Fruit fly (Drosophila melanogaster) whole organism, prepupa: ENCODE measurements around the gene Trmt61.

Experiments used
- Blimp-1 ChIP-seq: fragments of 200-800 bp; sonication (Bioruptor generic); optimal IDR thresholded peaks from 3 replicates; lab custom pipeline; 2017; ENCODE audit warnings: missing biosample characterization, missing genetic modification characterization, mild to moderate bottlenecking, moderate library complexity, missing genetic modification reagents
- CG10631 ChIP-seq: fragments of 200-800 bp; sonication (Bioruptor generic); optimal IDR thresholded peaks from 2 replicates; lab custom pipeline; 2016; ENCODE audit warnings: missing biosample characterization, missing genetic modification characterization
- CG10669 ChIP-seq: fragments of 200-800 bp; sonication (Bioruptor generic); optimal IDR thresholded peaks from 3 replicates; lab custom pipeline; 2018; ENCODE audit warnings: missing biosample characterization, mild to moderate bottlenecking, missing genetic modification characterization, moderate library complexity
- CG11294 ChIP-seq: fragments of 200-800 bp; sonication (Bioruptor generic); IDR thresholded peaks from 2 replicates; pipeline ENCODE4 v1.3.6; 2022; ENCODE audit warnings: missing biosample characterization, missing genetic modification characterization
- CG11762 ChIP-seq: fragments of 200-800 bp; sonication (Bioruptor generic); optimal IDR thresholded peaks from 3 replicates; lab custom pipeline; 2016; ENCODE audit warnings: missing biosample characterization, missing genetic modification characterization; ENCODE audit not compliant: insufficient read depth
- CG11902 ChIP-seq: fragments of 200-800 bp; sonication (Bioruptor generic); optimal IDR thresholded peaks from 3 replicates; lab custom pipeline; 2016; ENCODE audit warnings: missing biosample characterization, missing genetic modification characterization
- CG15336 ChIP-seq: fragments of 200-800 bp; sonication (Bioruptor generic); IDR thresholded peaks from 2 replicates; pipeline ENCODE4 v1.3.6; 2022; ENCODE audit warnings: missing biosample characterization, missing genetic modification characterization
- CG1621 ChIP-seq: fragments of 200-800 bp; sonication (Bioruptor generic); optimal IDR thresholded peaks from 3 replicates; lab custom pipeline; 2018; ENCODE audit warnings: missing biosample characterization, mild to moderate bottlenecking, missing genetic modification characterization
- CG16779 ChIP-seq: fragments of 200-800 bp; sonication (Bioruptor generic); optimal IDR thresholded peaks from 3 replicates; lab custom pipeline; 2017; ENCODE audit warnings: missing biosample characterization, mild to moderate bottlenecking, missing genetic modification characterization
- CG3032 ChIP-seq: fragments of 200-800 bp; optimal IDR thresholded peaks from 2 replicates; lab custom pipeline; 2019; ENCODE audit warnings: missing biosample characterization, mild to moderate bottlenecking, missing genetic modification characterization, moderate library complexity
- CG31627 ChIP-seq: fragments of 200-800 bp; sonication (Bioruptor generic); optimal IDR thresholded peaks from 3 replicates; lab custom pipeline; 2016; ENCODE audit warnings: missing biosample characterization, missing genetic modification characterization
- CG32006 ChIP-seq: fragments of 200-800 bp; sonication (Bioruptor generic); optimal IDR thresholded peaks from 3 replicates; lab custom pipeline; 2017; ENCODE audit warnings: missing biosample characterization, mild to moderate bottlenecking, missing genetic modification characterization
- CG34406 ChIP-seq: fragments of 200-800 bp; sonication (Bioruptor generic); optimal IDR thresholded peaks from 3 replicates; lab custom pipeline; 2016; ENCODE audit warnings: missing biosample characterization, missing genetic modification characterization
- CG3919 ChIP-seq: fragments of 200-800 bp; sonication (Bioruptor generic); optimal IDR thresholded peaks from 3 replicates; lab custom pipeline; 2016; ENCODE audit warnings: missing biosample characterization, missing genetic modification characterization
- CG4318 ChIP-seq: fragments of 200-800 bp; sonication (Bioruptor generic); optimal IDR thresholded peaks from 3 replicates; lab custom pipeline; 2017; ENCODE audit warnings: missing biosample characterization, mild to moderate bottlenecking, missing genetic modification characterization
- CG6808 ChIP-seq: fragments of 200-800 bp; sonication (Bioruptor generic); optimal IDR thresholded peaks from 3 replicates; lab custom pipeline; 2017; ENCODE audit warnings: missing biosample characterization, missing genetic modification characterization, mild to moderate bottlenecking, moderate library complexity, missing genetic modification reagents
- CG6854 ChIP-seq: fragments of 200-800 bp; sonication (Bioruptor generic); optimal IDR thresholded peaks from 2 replicates; lab custom pipeline; 2017; ENCODE audit warnings: missing biosample characterization, mild to moderate bottlenecking, missing genetic modification characterization
- CG7368 ChIP-seq: fragments of 200-800 bp; sonication (Bioruptor generic); optimal IDR thresholded peaks from 3 replicates; lab custom pipeline; 2016; ENCODE audit warnings: missing biosample characterization, missing genetic modification characterization
- CG8119 ChIP-seq: fragments of 200-800 bp; sonication (Bioruptor generic); IDR thresholded peaks from 3 replicates; pipeline ENCODE4 v1.3.6; 2022; ENCODE audit warnings: missing biosample characterization, missing genetic modification characterization
- CG8319 ChIP-seq: fragments of 200-800 bp; sonication (Bioruptor generic); optimal IDR thresholded peaks from 3 replicates; lab custom pipeline; 2016; ENCODE audit warnings: missing biosample characterization, missing genetic modification characterization
- Eip78C ChIP-seq: fragments of 200-800 bp; sonication (Bioruptor generic); peaks from one replicate; lab custom pipeline; 2016; ENCODE audit warnings: missing biosample characterization, missing genetic modification characterization
- Eip93F ChIP-seq: fragments of 200-800 bp; sonication (Bioruptor generic); optimal IDR thresholded peaks from 2 replicates; lab custom pipeline; 2016; ENCODE audit warnings: missing biosample characterization, mild to moderate bottlenecking, missing genetic modification characterization
- Ets21C ChIP-seq: fragments of 200-800 bp; sonication (Bioruptor generic); optimal IDR thresholded peaks from 3 replicates; lab custom pipeline; 2016; ENCODE audit warnings: missing biosample characterization, missing genetic modification characterization
- Ets96B ChIP-seq: fragments of 200-800 bp; optimal IDR thresholded peaks from 2 replicates; lab custom pipeline; 2019; ENCODE audit warnings: missing biosample characterization, mild to moderate bottlenecking, missing genetic modification characterization, moderate library complexity
- Gug ChIP-seq: fragments of 200-800 bp; sonication (Bioruptor generic); IDR thresholded peaks from 2 replicates; pipeline ENCODE4 v1.3.6; 2022; ENCODE audit warnings: missing biosample characterization, missing genetic modification characterization
- Hr38 ChIP-seq: sonication (Bioruptor generic); optimal IDR thresholded peaks from 2 replicates; lab custom pipeline; 2016; ENCODE audit warnings: missing biosample characterization, missing genetic modification characterization
- Hr39 ChIP-seq: fragments of 200-800 bp; sonication (Bioruptor generic); optimal IDR thresholded peaks from 2 replicates; lab custom pipeline; 2016; ENCODE audit warnings: missing biosample characterization, missing genetic modification characterization
- Lpt ChIP-seq: fragments of 200-800 bp; sonication (Bioruptor generic); optimal IDR thresholded peaks from 3 replicates; lab custom pipeline; 2016; ENCODE audit warnings: missing biosample characterization, missing genetic modification characterization
- Met ChIP-seq: fragments of 200-800 bp; sonication (Bioruptor generic); optimal IDR thresholded peaks from 3 replicates; lab custom pipeline; 2016; ENCODE audit warnings: missing biosample characterization, missing genetic modification characterization
- Smox ChIP-seq: fragments of 200-800 bp; sonication (Bioruptor generic); optimal IDR thresholded peaks from 3 replicates; lab custom pipeline; 2016; ENCODE audit warnings: missing biosample characterization, missing genetic modification characterization
- Sox102F ChIP-seq: fragments of 200-800 bp; sonication (Bioruptor generic); optimal IDR thresholded peaks from 2 replicates; lab custom pipeline; 2016; ENCODE audit warnings: missing biosample characterization, mild to moderate bottlenecking, missing genetic modification characterization
- Sox15 ChIP-seq: fragments of 200-800 bp; sonication (Bioruptor generic); optimal IDR thresholded peaks from 3 replicates; lab custom pipeline; 2016; ENCODE audit warnings: missing biosample characterization, missing genetic modification characterization
- achi ChIP-seq: fragments of 200-800 bp; sonication (Bioruptor generic); optimal IDR thresholded peaks from 3 replicates; lab custom pipeline; 2016; ENCODE audit warnings: missing biosample characterization, missing genetic modification characterization
- acj6 ChIP-seq: fragments of 200-800 bp; sonication (Bioruptor generic); optimal IDR thresholded peaks from 3 replicates; lab custom pipeline; 2016; ENCODE audit warnings: missing biosample characterization, missing genetic modification characterization
- dac ChIP-seq: fragments of 200-800 bp; sonication (Bioruptor generic); optimal IDR thresholded peaks from 2 replicates; lab custom pipeline; 2017; ENCODE audit warnings: missing biosample characterization, mild to moderate bottlenecking, missing genetic modification characterization
- dsx ChIP-seq: fragments of 200-800 bp; optimal IDR thresholded peaks from 3 replicates; lab custom pipeline; 2019; ENCODE audit warnings: missing biosample characterization, mild to moderate bottlenecking, missing genetic modification characterization, moderate library complexity; ENCODE audit not compliant: poor library complexity, severe bottlenecking
- esn ChIP-seq: fragments of 200-800 bp; sonication (Bioruptor generic); optimal IDR thresholded peaks from 2 replicates; lab custom pipeline; 2016; ENCODE audit warnings: missing biosample characterization, mild to moderate bottlenecking, missing genetic modification characterization, moderate library complexity
- fd59A ChIP-seq: fragments of 200-800 bp; sonication (Bioruptor generic); optimal IDR thresholded peaks from 2 replicates; lab custom pipeline; 2017; ENCODE audit warnings: missing biosample characterization, mild to moderate bottlenecking, missing genetic modification characterization, missing genetic modification reagents
- fd85E ChIP-seq: fragments of 200-800 bp; sonication (Bioruptor generic); optimal IDR thresholded peaks from 3 replicates; lab custom pipeline; 2016; ENCODE audit warnings: missing biosample characterization, missing genetic modification characterization
- lz ChIP-seq: fragments of 200-800 bp; sonication (Bioruptor generic); optimal IDR thresholded peaks from 3 replicates; lab custom pipeline; 2016; ENCODE audit warnings: missing biosample characterization, missing genetic modification characterization
- net ChIP-seq: fragments of 200-800 bp; sonication (Bioruptor generic); optimal IDR thresholded peaks from 3 replicates; lab custom pipeline; 2016; ENCODE audit warnings: missing biosample characterization, missing genetic modification characterization
- pdm3 ChIP-seq: fragments of 200-800 bp; sonication (Bioruptor generic); optimal IDR thresholded peaks from 3 replicates; lab custom pipeline; 2016; ENCODE audit warnings: missing biosample characterization, missing genetic modification characterization
- salr ChIP-seq, 2 experiments: fragments of 200-800 bp; sonication (Bioruptor generic); optimal IDR thresholded peaks; 3 replicates each; lab custom pipeline; 2016 to 2018; ENCODE audit warnings: missing biosample characterization in 2 of 2, missing genetic modification characterization in 2 of 2, mild to moderate bottlenecking in 1 of 2
- spab ChIP-seq: fragments of 200-800 bp; sonication (Bioruptor generic); optimal IDR thresholded peaks from 2 replicates; lab custom pipeline; 2017; ENCODE audit warnings: missing biosample characterization, mild to moderate bottlenecking, missing genetic modification characterization, missing genetic modification reagents
- ss ChIP-seq, 2 experiments: fragments of 200-800 bp; sonication (Bioruptor generic); optimal IDR thresholded peaks; 2 replicates in 1 of 2; 3 replicates in 1 of 2; lab custom pipeline; 2017 to 2018; ENCODE audit warnings: mild to moderate bottlenecking in 2 of 2, missing biosample characterization in 2 of 2, missing genetic modification characterization in 2 of 2, moderate library complexity in 1 of 2
- topi ChIP-seq: fragments of 200-800 bp; sonication (Bioruptor generic); optimal IDR thresholded peaks from 3 replicates; lab custom pipeline; 2016; ENCODE audit warnings: missing biosample characterization, missing genetic modification characterization
- vri ChIP-seq: fragments of 200-800 bp; sonication (Bioruptor generic); optimal IDR thresholded peaks from 3 replicates; lab custom pipeline; 2016; ENCODE audit warnings: missing biosample characterization, mild to moderate bottlenecking, missing genetic modification characterization

Trmt61 gene

DNA sequence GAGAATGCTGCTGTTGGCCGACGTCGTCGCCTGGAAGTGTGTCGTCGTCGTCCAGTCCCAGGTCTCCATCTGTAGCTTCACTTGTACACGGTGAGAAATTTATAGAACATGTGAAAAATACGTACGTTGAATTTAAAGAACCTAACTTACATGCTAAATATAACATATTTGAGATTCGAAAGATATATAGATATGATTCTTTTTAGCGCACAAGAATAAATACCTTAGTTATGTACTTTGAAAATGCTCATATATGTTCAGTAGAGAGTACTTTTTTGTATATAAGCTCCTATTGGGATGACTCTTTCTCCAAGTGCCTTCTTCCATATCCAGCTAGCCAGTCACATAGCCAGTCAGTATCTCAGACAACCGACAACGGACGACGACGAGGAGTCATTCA lies 16.0 kb downstream of the Trmt61 start (continued):
- TF ChIP-seq ss (GFP tag; optimal IDR thresholded peaks at IDR 0.05; lab: Kevin White, UChicago) (no peak), CG1621 (no peak), CG16779 (no peak), CG31627 (GFP tag; lab: Kevin White, UChicago) (peak; percentile 4), CG8319 (no peak), Smox (GFP tag; lab: Kevin White, UChicago) (no peak), topi (GFP tag; lab: Kevin White, UChicago) (peak; percentile 22), CG6808 (GFP tag; lab: Kevin White, UChicago) (peak; percentile 48), Eip78C (GFP tag; lab: Kevin White, UChicago) (peak; percentile 81), CG6854 (GFP tag; lab: Kevin White, UChicago) (no peak), fd59A (GFP tag; lab: Kevin White, UChicago) (no peak), CG32006 (GFP tag; lab: Kevin White, UChicago) (peak; percentile 33)

DNA sequence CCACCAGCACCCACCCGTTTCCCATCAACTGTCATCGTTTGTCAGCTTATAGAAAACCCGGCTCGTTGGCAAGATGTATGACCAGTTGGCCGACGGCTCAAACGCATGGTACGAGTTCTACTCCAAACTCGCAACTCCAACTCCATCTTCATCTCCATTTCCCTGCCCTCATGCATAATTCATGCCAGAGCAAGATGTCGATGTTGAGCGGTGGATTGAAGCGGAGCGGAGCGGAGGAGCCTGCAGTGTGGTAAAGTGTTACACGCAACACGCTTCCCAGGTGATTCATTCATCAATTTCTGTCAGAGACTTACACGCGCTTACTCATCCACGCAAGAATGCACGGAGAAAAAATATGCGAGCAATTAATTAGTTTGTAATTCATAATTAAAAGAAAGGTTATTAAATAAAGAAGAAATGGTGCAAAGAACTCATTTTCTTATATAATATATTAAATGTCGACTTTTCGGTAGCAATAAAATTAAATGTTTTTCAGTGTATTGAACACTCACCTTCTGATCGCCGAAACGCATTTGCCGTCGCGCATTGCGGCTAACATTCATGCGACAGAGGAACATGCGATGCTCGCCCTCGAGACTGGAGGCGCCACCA lies 22.2 kb downstream of the Trmt61 start:
- TF ChIP-seq fd59A (GFP tag; lab: Kevin White, UChicago) (peak; percentile 27), CG6854 (GFP tag; lab: Kevin White, UChicago) (peak; percentile 67), Eip93F (GFP tag; lab: Kevin White, UChicago) (no peak), Hr38 (GFP tag; lab: Kevin White, UChicago) (no peak), CG11902 (GFP tag; lab: Kevin White, UChicago) (peak; percentile 35), CG7368 (GFP tag; lab: Kevin White, UChicago) (peak; percentile 56), Met (peak; percentile 83), topi (GFP tag; lab: Kevin White, UChicago) (peak; percentile 80), spab (GFP tag; lab: Kevin White, UChicago) (peak; percentile 70), Eip78C (GFP tag; lab: Kevin White, UChicago) (peak; percentile 94), Smox (GFP tag; lab: Kevin White, UChicago) (peak; percentile 75), Hr39 (peak; percentile 62), Blimp-1 (GFP tag; lab: Kevin White, UChicago) (peak; percentile 57), dsx (GFP tag; lab: Kevin White, UChicago) (peak; percentile 79), acj6 (GFP tag; lab: Kevin White, UChicago) (peak; percentile 81), Lpt (peak; percentile 59), CG1621 (peak; percentile 60), net (peak; percentile 55), CG6808 (GFP tag; lab: Kevin White, UChicago) (peak; percentile 80), vri (peak; percentile 50), ss (GFP tag; optimal IDR thresholded peaks at IDR 0.05; lab: Kevin White, UChicago) (peak; percentile 74 to 96), CG8319 (peak; percentile 52), esn (GFP tag; lab: Kevin White, UChicago) (peak; percentile 83), CG3032 (tag; lab: Kevin White, UChicago) (peak; percentile 82), CG8119 (GFP tag; lab: Robert Waterston, UW) (peak; percentile 78), fd85E (GFP tag; lab: Kevin White, UChicago) (no peak), CG15336 (GFP tag; lab: Robert Waterston, UW) (peak; percentile 80), achi (peak; percentile 81), salr (GFP tag; optimal IDR thresholded peaks at IDR 0.05; lab: Kevin White, UChicago) (peak; percentile 34 to 50), CG10631 (peak; percentile 77), CG31627 (GFP tag; lab: Kevin White, UChicago) (peak; percentile 69), CG10669 (GFP tag; lab: Kevin White, UChicago) (peak; percentile 73), pdm3 (peak; percentile 72), CG4318 (peak; percentile 10), dac (peak; percentile 19), Sox15 (GFP tag; lab: Kevin White, UChicago) (peak; percentile 19), CG34406 (GFP tag; lab: Kevin White, UChicago) (peak; percentile 72), Ets96B (tag; lab: Kevin White, UChicago) (peak; percentile 76), CG11294 (no peak), CG11762 (GFP tag; lab: Kevin White, UChicago) (peak; percentile 61), CG3919 (GFP tag; lab: Kevin White, UChicago) (peak; percentile 81), Ets21C (GFP tag; lab: Kevin White, UChicago) (peak; percentile 51), Gug (peak; percentile 49), lz (GFP tag; lab: Kevin White, UChicago) (peak; percentile 78), Sox102F (peak; percentile 80)
